Fruit fly (Drosophila melanogaster) whole organism, prepupa: ENCODE results near the gene Naa20B.
A peak's percentile ranks its signal among the peaks of the same experiment; 100 is the strongest.

Experiments
- CG10631 ChIP-seq: fragments of 200-800 bp; sonication (Bioruptor generic); optimal IDR thresholded peaks from 2 replicates; lab custom pipeline; 2016; ENCODE audit warnings: missing biosample characterization, missing genetic modification characterization
- CG10669 ChIP-seq: fragments of 200-800 bp; sonication (Bioruptor generic); optimal IDR thresholded peaks from 3 replicates; lab custom pipeline; 2018; ENCODE audit warnings: missing biosample characterization, mild to moderate bottlenecking, missing genetic modification characterization, moderate library complexity
- CG11294 ChIP-seq: fragments of 200-800 bp; sonication (Bioruptor generic); IDR thresholded peaks from 2 replicates; pipeline ENCODE4 v1.3.6; 2022; ENCODE audit warnings: missing biosample characterization, missing genetic modification characterization
- CG11762 ChIP-seq: fragments of 200-800 bp; sonication (Bioruptor generic); optimal IDR thresholded peaks from 3 replicates; lab custom pipeline; 2016; ENCODE audit warnings: missing biosample characterization, missing genetic modification characterization; ENCODE audit not compliant: insufficient read depth
- CG15336 ChIP-seq: fragments of 200-800 bp; sonication (Bioruptor generic); IDR thresholded peaks from 2 replicates; pipeline ENCODE4 v1.3.6; 2022; ENCODE audit warnings: missing biosample characterization, missing genetic modification characterization
- CG16779 ChIP-seq: fragments of 200-800 bp; sonication (Bioruptor generic); optimal IDR thresholded peaks from 3 replicates; lab custom pipeline; 2017; ENCODE audit warnings: missing biosample characterization, mild to moderate bottlenecking, missing genetic modification characterization
- CG32006 ChIP-seq: fragments of 200-800 bp; sonication (Bioruptor generic); optimal IDR thresholded peaks from 3 replicates; lab custom pipeline; 2017; ENCODE audit warnings: missing biosample characterization, mild to moderate bottlenecking, missing genetic modification characterization
- CG3919 ChIP-seq: fragments of 200-800 bp; sonication (Bioruptor generic); optimal IDR thresholded peaks from 3 replicates; lab custom pipeline; 2016; ENCODE audit warnings: missing biosample characterization, missing genetic modification characterization
- CG4318 ChIP-seq: fragments of 200-800 bp; sonication (Bioruptor generic); optimal IDR thresholded peaks from 3 replicates; lab custom pipeline; 2017; ENCODE audit warnings: missing biosample characterization, mild to moderate bottlenecking, missing genetic modification characterization
- CG6163 ChIP-seq: fragments of 200-800 bp; sonication (Bioruptor generic); IDR thresholded peaks from 3 replicates; pipeline ENCODE4 v1.3.6; 2022; ENCODE audit warnings: missing biosample characterization, missing genetic modification characterization
- CG6276 ChIP-seq: fragments of 200-800 bp; sonication (Bioruptor generic); optimal IDR thresholded peaks from 2 replicates; lab custom pipeline; 2017; ENCODE audit warnings: missing biosample characterization, mild to moderate bottlenecking, missing genetic modification characterization
- CG8119 ChIP-seq: fragments of 200-800 bp; sonication (Bioruptor generic); IDR thresholded peaks from 3 replicates; pipeline ENCODE4 v1.3.6; 2022; ENCODE audit warnings: missing biosample characterization, missing genetic modification characterization
- CG8632 ChIP-seq: fragments of 200-800 bp; sonication (Bioruptor generic); optimal IDR thresholded peaks from 3 replicates; lab custom pipeline; 2016; ENCODE audit warnings: missing biosample characterization, missing genetic modification characterization
- CG9139 ChIP-seq: fragments of 200-800 bp; sonication (Bioruptor generic); optimal IDR thresholded peaks from 3 replicates; lab custom pipeline; 2017; ENCODE audit warnings: missing biosample characterization, mild to moderate bottlenecking, missing genetic modification characterization
- Eip78C ChIP-seq: fragments of 200-800 bp; sonication (Bioruptor generic); peaks from one replicate; lab custom pipeline; 2016; ENCODE audit warnings: missing biosample characterization, missing genetic modification characterization
- Ets21C ChIP-seq: fragments of 200-800 bp; sonication (Bioruptor generic); optimal IDR thresholded peaks from 3 replicates; lab custom pipeline; 2016; ENCODE audit warnings: missing biosample characterization, missing genetic modification characterization
- Hr4 ChIP-seq: fragments of 200-800 bp; sonication (Bioruptor generic); optimal IDR thresholded peaks from 3 replicates; lab custom pipeline; 2016; ENCODE audit warnings: missing biosample characterization, missing genetic modification characterization
- Lpt ChIP-seq: fragments of 200-800 bp; sonication (Bioruptor generic); optimal IDR thresholded peaks from 3 replicates; lab custom pipeline; 2016; ENCODE audit warnings: missing biosample characterization, missing genetic modification characterization
- Smox ChIP-seq: fragments of 200-800 bp; sonication (Bioruptor generic); optimal IDR thresholded peaks from 3 replicates; lab custom pipeline; 2016; ENCODE audit warnings: missing biosample characterization, missing genetic modification characterization
- Sox102F ChIP-seq: fragments of 200-800 bp; sonication (Bioruptor generic); optimal IDR thresholded peaks from 2 replicates; lab custom pipeline; 2016; ENCODE audit warnings: missing biosample characterization, mild to moderate bottlenecking, missing genetic modification characterization
- acj6 ChIP-seq: fragments of 200-800 bp; sonication (Bioruptor generic); optimal IDR thresholded peaks from 3 replicates; lab custom pipeline; 2016; ENCODE audit warnings: missing biosample characterization, missing genetic modification characterization
- cyc ChIP-seq: fragments of 200-800 bp; sonication (Bioruptor generic); optimal IDR thresholded peaks from 3 replicates; lab custom pipeline; 2016; ENCODE audit warnings: missing biosample characterization, missing genetic modification characterization
- dac ChIP-seq: fragments of 200-800 bp; sonication (Bioruptor generic); optimal IDR thresholded peaks from 2 replicates; lab custom pipeline; 2017; ENCODE audit warnings: missing biosample characterization, mild to moderate bottlenecking, missing genetic modification characterization
- dsx ChIP-seq: fragments of 200-800 bp; optimal IDR thresholded peaks from 3 replicates; lab custom pipeline; 2019; ENCODE audit warnings: missing biosample characterization, mild to moderate bottlenecking, missing genetic modification characterization, moderate library complexity; ENCODE audit not compliant: poor library complexity, severe bottlenecking
- eg ChIP-seq: fragments of 200-800 bp; sonication (Bioruptor generic); IDR thresholded peaks from 3 replicates; pipeline ENCODE4 v1.3.6; 2022; ENCODE audit warnings: missing biosample characterization, missing genetic modification characterization
- esn ChIP-seq: fragments of 200-800 bp; sonication (Bioruptor generic); optimal IDR thresholded peaks from 2 replicates; lab custom pipeline; 2016; ENCODE audit warnings: missing biosample characterization, mild to moderate bottlenecking, missing genetic modification characterization, moderate library complexity
- fkh ChIP-seq: fragments of 200-800 bp; sonication (Bioruptor generic); optimal IDR thresholded peaks from 3 replicates; lab custom pipeline; 2017; ENCODE audit warnings: missing biosample characterization, mild to moderate bottlenecking, missing genetic modification characterization, moderate library complexity
- lz ChIP-seq: fragments of 200-800 bp; sonication (Bioruptor generic); optimal IDR thresholded peaks from 3 replicates; lab custom pipeline; 2016; ENCODE audit warnings: missing biosample characterization, missing genetic modification characterization
- net ChIP-seq: fragments of 200-800 bp; sonication (Bioruptor generic); optimal IDR thresholded peaks from 3 replicates; lab custom pipeline; 2016; ENCODE audit warnings: missing biosample characterization, missing genetic modification characterization
- pdm3 ChIP-seq: fragments of 200-800 bp; sonication (Bioruptor generic); optimal IDR thresholded peaks from 3 replicates; lab custom pipeline; 2016; ENCODE audit warnings: missing biosample characterization, missing genetic modification characterization
- salr ChIP-seq, 2 experiments: fragments of 200-800 bp; sonication (Bioruptor generic); optimal IDR thresholded peaks; 3 replicates each; lab custom pipeline; 2016 to 2018; ENCODE audit warnings: missing biosample characterization in 2 of 2, missing genetic modification characterization in 2 of 2, mild to moderate bottlenecking in 1 of 2
- spab ChIP-seq: fragments of 200-800 bp; sonication (Bioruptor generic); optimal IDR thresholded peaks from 2 replicates; lab custom pipeline; 2017; ENCODE audit warnings: missing biosample characterization, mild to moderate bottlenecking, missing genetic modification characterization, missing genetic modification reagents
- ss ChIP-seq, 2 experiments: fragments of 200-800 bp; sonication (Bioruptor generic); optimal IDR thresholded peaks; 2 replicates in 1 of 2; 3 replicates in 1 of 2; lab custom pipeline; 2017 to 2018; ENCODE audit warnings: mild to moderate bottlenecking in 2 of 2, missing biosample characterization in 2 of 2, missing genetic modification characterization in 2 of 2, moderate library complexity in 1 of 2
- svp ChIP-seq: fragments of 200-800 bp; sonication (Bioruptor generic); peaks from one replicate; lab custom pipeline; 2016; ENCODE audit warnings: missing biosample characterization, missing genetic modification characterization
- vri ChIP-seq: fragments of 200-800 bp; sonication (Bioruptor generic); optimal IDR thresholded peaks from 3 replicates; lab custom pipeline; 2016; ENCODE audit warnings: missing biosample characterization, mild to moderate bottlenecking, missing genetic modification characterization

The Naa20B gene

dm6 chr2L:13231739-13232138 lies 25.5 kb upstream of the Naa20B start, which contains the start of gene Prosalpha6T:
Prosalpha6T (plus strand) TSS chr2L:13232039.
- TF ChIP-seq cyc (GFP tag; lab: Kevin White, UChicago) (no peak), CG32006 (no peak)

dm6 chr2L:13234610-13235489 lies 22.4 kb upstream of the Naa20B start, which contains the start of gene Mabi:
Mabi (minus strand) TSS chr2L:13234660.
- TF ChIP-seq Smox (GFP tag; lab: Kevin White, UChicago), result no peak
- no peak for TF ChIP-seq pdm3 (GFP tag; lab: Kevin White, UChicago)
- no peak for TF ChIP-seq salr (GFP tag; optimal IDR thresholded peaks at IDR 0.05; lab: Kevin White, UChicago)
- TF ChIP-seq CG10669 (GFP tag; lab: Kevin White, UChicago), result no peak

dm6 chr2L:13236194-13236593 lies 21.1 kb upstream of the Naa20B start, which contains the start of gene Jhbp14:
Jhbp14 (plus strand) TSS chr2L:13236494.
- TF ChIP-seq net (GFP tag; lab: Kevin White, UChicago), result no peak
- TF ChIP-seq Ets21C (GFP tag; lab: Kevin White, UChicago), result no peak
- TF ChIP-seq CG11762 (GFP tag; lab: Kevin White, UChicago), result no peak
- TF ChIP-seq Sox102F (GFP tag; lab: Kevin White, UChicago), result no peak
- no peak for TF ChIP-seq vri
- TF ChIP-seq CG10631 (GFP tag; lab: Kevin White, UChicago), result no peak
- TF ChIP-seq Hr4, result no peak
- TF ChIP-seq esn, result no peak

- TF ChIP-seq esn (no peak), CG8119 (GFP tag; lab: Robert Waterston, UW) (no peak), lz (GFP tag; lab: Kevin White, UChicago) (no peak), CG11294 (GFP tag; lab: Robert Waterston, UW) (no peak), CG9139 (GFP tag; lab: Kevin White, UChicago) (no peak), spab (GFP tag; lab: Kevin White, UChicago) (no peak), CG4318 (GFP tag; lab: Kevin White, UChicago) (no peak), CG10631 (GFP tag; lab: Kevin White, UChicago) (no peak), Smox (GFP tag; lab: Kevin White, UChicago) (no peak), svp (GFP tag; lab: Kevin White, UChicago) (no peak), CG8632 (GFP tag; lab: Kevin White, UChicago) (no peak), CG3919 (no peak), fkh (GFP tag; lab: Kevin White, UChicago) (no peak), ss (GFP tag; optimal IDR thresholded peaks at IDR 0.05; lab: Kevin White, UChicago) (no peak), net (GFP tag; lab: Kevin White, UChicago) (no peak), CG16779 (no peak)
Observed at dm6 chr2L:13239689-13240088, 17.6 kb upstream of the Naa20B start, which contains the start of gene Jhbp13. Jhbp13 (plus strand) TSS chr2L:13239989.

DNA sequence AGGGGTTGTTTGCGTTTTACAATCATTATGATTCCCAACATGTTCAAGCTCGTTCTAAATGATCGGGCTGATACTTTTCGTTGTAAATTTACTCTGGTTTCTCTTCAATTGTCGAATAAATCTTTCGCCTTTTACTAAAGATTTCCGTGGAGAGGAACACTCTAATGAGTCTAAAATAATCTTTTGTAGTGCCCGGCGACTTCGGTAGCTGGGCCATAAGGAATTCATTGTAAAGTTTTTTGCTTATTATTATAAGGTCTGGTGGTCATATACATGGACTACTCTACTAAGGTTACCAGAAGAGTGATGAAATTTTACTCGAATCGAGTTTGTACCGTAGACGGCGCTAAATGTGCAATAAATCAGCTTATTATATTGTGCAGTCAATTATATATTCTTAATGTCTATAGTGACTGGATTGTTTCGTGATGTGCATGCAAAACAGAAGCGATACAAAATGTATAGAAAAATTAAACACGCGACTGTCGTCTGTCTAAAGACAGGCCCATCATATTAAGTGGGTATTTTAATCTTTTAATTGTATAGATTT lies 12.4 kb upstream of the Naa20B start:
- TF ChIP-seq svp (GFP tag; lab: Kevin White, UChicago) (peak; percentile 17), acj6 (no peak)

DNA sequence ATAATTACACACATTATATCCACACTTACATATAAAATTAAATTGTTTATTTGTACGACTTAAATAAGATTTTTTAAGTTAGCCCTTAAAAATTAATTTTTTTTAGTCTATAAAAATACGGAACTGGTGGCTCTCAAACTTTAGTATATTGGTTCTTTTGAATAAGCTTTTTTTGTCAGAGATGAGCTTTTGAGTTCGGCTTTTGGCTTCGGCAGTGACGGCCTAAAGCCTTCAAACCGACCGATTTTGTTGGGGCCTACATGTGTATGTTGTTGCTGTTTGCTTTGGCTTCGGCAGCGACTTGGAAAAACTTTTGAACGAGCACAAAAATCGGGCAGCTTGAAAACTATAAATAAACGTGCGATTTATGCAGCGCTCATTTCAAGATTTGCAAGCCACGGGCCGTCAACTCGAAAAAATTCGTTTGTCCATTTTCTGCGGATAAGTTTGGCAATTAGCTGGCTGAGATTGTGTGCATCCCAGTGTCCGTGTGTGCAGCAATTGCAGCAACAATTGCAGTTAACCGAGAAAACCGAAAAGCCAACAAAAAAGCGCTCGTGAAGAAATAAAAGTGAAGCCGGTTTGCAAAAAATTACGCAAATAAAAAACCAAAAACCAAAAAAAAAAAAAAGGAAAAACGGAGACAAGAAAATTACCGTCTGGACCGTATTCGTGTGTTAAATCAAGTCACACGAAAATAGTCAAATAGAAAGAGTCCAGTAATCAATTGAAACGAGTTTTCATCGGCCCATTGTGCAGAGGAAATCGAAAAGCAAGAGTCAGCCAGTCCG lies 11.2 kb upstream of the Naa20B start, which contains the start of gene CG16820:
TSS of gene CG16820 (plus strand) at position 378 of the 791 bp plus-strand sequence.
- peak; percentile 53 for TF ChIP-seq Eip78C (GFP tag; lab: Kevin White, UChicago)
- TF ChIP-seq CG15336 (GFP tag; lab: Robert Waterston, UW), result peak; percentile 80
- TF ChIP-seq net (GFP tag; lab: Kevin White, UChicago), result no peak
- 0 out of 3 replicates have a peak, but pooled peaks have one; percentile 50 for TF ChIP-seq CG6163
- peak; percentile 84 for TF ChIP-seq CG8119 (GFP tag; lab: Robert Waterston, UW)
- peak; percentile 75 for TF ChIP-seq CG6276 (GFP tag; lab: Kevin White, UChicago)
- peak; percentile 76; the same call in 2 of the 3 replicates for TF ChIP-seq eg
- peak; percentile 15 for TF ChIP-seq dac
- peak; percentile 57 for TF ChIP-seq Lpt (GFP tag; lab: Kevin White, UChicago)
- no peak for TF ChIP-seq dsx (GFP tag; lab: Kevin White, UChicago)
- TF ChIP-seq CG10631 (GFP tag; lab: Kevin White, UChicago), result no peak
